Worm (Caenorhabditis elegans) whole organism, dauer: ENCODE data around the gene srw-13.
"Not testable (repeated sequence)": the region's sequence is repeated elsewhere in the genome, so short reads cannot be mapped to it uniquely, and the experiment has no call there.

Source experiments
- unc-62 ChIP-seq: sonication (generic microtip); optimal IDR thresholded peaks from 2 replicates; lab custom pipeline; 2017; ENCODE audit warnings: missing biosample characterization, missing genetic modification reagents, missing genetic modification characterization

Gene srw-13

ce11 chrV:15232200-15232599 is at the start of gene srw-13:
srw-13 (plus strand) TSS chrV:15232500.
- no peak for TF ChIP-seq unc-62

ce11 chrV:15184097-15185040 is 47.9 kb upstream of the srw-13 start, which contains the start of gene Y75B12B.1:
Y75B12B.1 (plus strand) TSS chrV:15184699.
- TF ChIP-seq unc-62: no peak

DNA sequence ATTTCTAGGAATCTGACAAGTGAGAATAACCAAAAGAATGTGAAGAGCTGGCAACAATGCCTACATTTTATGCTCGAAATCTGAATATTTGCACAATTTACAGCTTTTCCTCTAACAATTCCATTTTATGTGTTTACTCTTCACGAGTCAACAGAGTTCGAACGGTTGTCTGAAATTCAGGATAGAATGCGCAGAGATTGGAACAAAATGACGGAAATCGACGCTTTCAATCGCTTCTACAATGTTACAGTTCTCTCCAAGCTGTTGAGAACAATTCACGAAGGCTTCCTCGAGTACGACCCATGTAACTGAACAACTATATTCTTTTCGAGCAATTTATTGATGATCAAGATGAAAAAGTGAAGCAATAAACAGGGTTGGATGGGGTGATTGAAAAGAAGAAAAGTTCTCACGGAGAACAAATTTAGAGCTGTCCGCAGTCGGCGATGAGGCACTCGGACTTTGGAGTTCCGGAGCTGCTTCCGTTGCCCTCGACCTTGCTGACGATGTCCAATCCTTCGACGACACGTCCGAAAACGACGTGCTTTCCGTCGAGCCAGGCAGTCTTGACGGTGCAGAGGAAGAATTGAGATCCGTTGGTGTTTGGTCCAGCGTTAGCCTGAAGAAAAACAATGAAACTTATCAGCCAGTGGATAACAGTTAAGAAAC is 45.9 kb upstream of the srw-13 start, which contains the start of gene Y75B12B.3:
Y75B12B.3 (minus strand) TSS at position 21 of the 669 bp plus-strand sequence.
- TF ChIP-seq unc-62: no peak

ce11 chrV:15187083-15188057 is 44.9 kb upstream of the srw-13 start, which contains the start of the genes cyn-7 and bath-36:
cyn-7 (minus strand) TSS chrV:15187378.
bath-36 (plus strand) TSS chrV:15187888.
- no peak for TF ChIP-seq unc-62

- no peak for TF ChIP-seq unc-62
These were observed 42.7 kb upstream of the srw-13 start, which contains the start of gene cyn-3 for ce11 chrV:15189567-15189966. cyn-3 (plus strand) TSS chrV:15189927.

DNA sequence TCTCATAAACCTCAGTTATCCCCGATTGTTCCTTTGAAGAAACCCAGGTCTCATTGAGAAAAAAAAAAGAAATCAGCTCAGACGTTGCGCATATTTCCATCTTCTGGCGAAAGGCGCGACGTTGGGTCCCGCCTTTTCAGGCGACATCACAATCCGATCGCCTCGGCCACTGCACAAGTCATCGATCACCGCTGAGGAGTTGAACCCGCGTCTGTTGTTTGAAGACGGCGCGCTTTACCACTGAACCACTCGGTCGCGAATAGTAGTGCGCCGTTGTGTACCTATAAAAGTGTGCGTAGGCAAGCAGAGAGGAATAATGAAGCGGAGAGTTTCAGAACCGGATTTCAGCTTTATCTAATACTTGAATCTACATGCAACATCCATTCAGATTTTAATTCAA is 41.4 kb upstream of the srw-13 start, which contains the start of gene Y75B12B.11:
Y75B12B.11 (plus strand) TSS at position 394 of the 400 bp plus-strand sequence.
- no peak for TF ChIP-seq unc-62

- TF ChIP-seq unc-62: no peak
These were observed 40.3 kb upstream of the srw-13 start for ce11 chrV:15191971-15192370.

- TF ChIP-seq unc-62: no peak
These were observed 39.9 kb upstream of the srw-13 start, which contains the start of gene plc-2 for ce11 chrV:15192377-15192776. plc-2 (plus strand) TSS chrV:15192572.

DNA sequence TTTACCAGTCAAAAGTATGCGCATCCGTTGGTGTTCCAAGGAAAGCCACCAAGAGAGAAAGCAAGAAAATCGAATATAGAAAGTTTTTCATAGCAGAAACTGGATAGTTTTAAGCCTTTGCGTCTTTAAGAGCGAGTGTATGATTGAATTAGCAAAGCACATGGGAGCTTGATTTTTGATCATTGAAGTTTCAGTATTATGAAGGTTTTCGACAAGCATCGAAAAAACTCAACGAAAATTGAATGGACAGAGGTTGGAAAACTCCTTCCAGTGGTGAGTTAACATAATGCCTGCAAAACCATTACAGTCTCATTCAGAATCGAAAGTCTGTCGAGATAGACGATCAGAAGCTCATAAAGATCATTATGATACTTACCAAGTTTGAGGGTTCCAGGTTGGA is 38.4 kb upstream of the srw-13 start, which contains the start of gene Y75B12B.13:
Y75B12B.13 (minus strand) TSS at position 101 of the 400 bp plus-strand sequence.
- no peak for TF ChIP-seq unc-62

- no peak for TF ChIP-seq unc-62
These were observed 34.3 kb upstream of the srw-13 start, which contains the start of gene srw-1 for ce11 chrV:15197955-15198354. srw-1 (plus strand) TSS chrV:15198255.

- no peak for TF ChIP-seq unc-62
These were observed 32.5 kb upstream of the srw-13 start, which contains the start of gene Y75B12B.10 for ce11 chrV:15199768-15200167. Y75B12B.10 (plus strand) TSS chrV:15200068.

- TF ChIP-seq unc-62: not testable (repeated sequence)
These were observed 24.6 kb upstream of the srw-13 start, which contains the start of gene C41G6.12 for ce11 chrV:15207681-15208080. C41G6.12 (minus strand) TSS chrV:15207781.

- not testable (repeated sequence) for TF ChIP-seq unc-62
These were observed 20.4 kb upstream of the srw-13 start, which contains the start of gene sri-24 for ce11 chrV:15211869-15212268. sri-24 (plus strand) TSS chrV:15212169.

DNA sequence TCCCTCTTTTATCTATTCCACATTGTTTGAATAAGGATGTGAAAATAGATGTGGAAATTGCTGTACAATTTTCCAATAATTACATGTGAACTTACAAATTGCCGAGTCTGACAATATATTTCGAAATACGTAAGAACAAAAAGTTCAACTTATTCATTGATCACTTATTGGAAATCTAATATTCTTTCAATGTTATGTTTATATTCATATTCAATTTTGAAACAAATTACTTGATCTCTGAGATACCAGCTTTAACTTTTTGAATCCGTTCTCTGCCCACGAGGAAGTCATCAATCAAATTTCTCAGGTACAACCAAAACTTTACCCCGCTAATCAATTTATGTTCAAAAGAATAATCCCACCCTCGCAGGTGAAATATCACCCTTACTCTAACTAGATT is 17.1 kb upstream of the srw-13 start, which contains the start of gene sri-26:
sri-26 (plus strand) TSS at position 301 of the 400 bp plus-strand sequence.
- TF ChIP-seq unc-62: not testable (repeated sequence)

DNA sequence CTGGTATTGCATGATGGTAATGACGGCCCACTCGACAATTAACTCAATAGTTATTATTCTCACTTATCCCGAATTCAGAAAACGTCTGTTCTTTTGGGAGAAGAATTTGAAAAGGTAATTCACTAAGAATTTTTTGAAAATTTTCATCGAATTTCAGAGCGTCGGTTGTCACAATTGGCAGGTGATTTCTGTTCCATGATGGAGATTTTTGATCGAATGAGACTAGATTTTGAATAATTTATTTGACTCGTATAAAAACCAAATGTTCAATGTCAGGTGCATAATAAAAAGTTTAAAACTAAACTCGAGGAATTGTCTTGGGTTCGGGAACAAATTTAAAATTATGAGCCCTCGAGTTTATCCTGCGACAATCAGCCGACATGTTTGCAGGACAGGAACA is 15.6 kb upstream of the srw-13 start, which contains the start of gene sri-25:
sri-25 (plus strand) TSS at position 301 of the 400 bp plus-strand sequence.
- no peak for TF ChIP-seq unc-62
